Fruit fly (Drosophila melanogaster): ENCODE measurements around the gene CG14321.
A peak's percentile ranks its signal among the peaks of the same experiment; 100 is the strongest.

The CG14321 gene

dm6 chr3R:17703691-17704537 lies 29.5 kb upstream of the CG14321 start (continued):
- TF ChIP-seq CG11696 (GFP tag; IDR thresholded peaks at IDR 0.05) (peak; percentile 97), CG8281 (tag; optimal IDR thresholded peaks at IDR 0.05) (peak; percentile 91), CG11560 (tag; IDR thresholded peaks at IDR 0.05) (peak; percentile 93), fd102C (GFP tag; optimal IDR thresholded peaks at IDR 0.05) (peak; percentile 76), mam (GFP tag; optimal IDR thresholded peaks at IDR 0.05) (peak; percentile 99), CG10959 (GFP tag; IDR thresholded peaks at IDR 0.05) (peak; percentile 96), CG33557 (GFP tag; optimal IDR thresholded peaks at IDR 0.05) (peak; percentile 88), Jarid2 (GFP tag; optimal IDR thresholded peaks at IDR 0.05) (peak; percentile 93), CG17829 (tag; optimal IDR thresholded peaks at IDR 0.05) (peak; percentile 99), pita (GFP tag; optimal IDR thresholded peaks at IDR 0.05) (no peak), CG17568 (GFP tag; optimal IDR thresholded peaks at IDR 0.05) (peak; percentile 98), CG31388 (GFP tag; optimal IDR thresholded peaks at IDR 0.05) (peak; percentile 97), Atf-2 (GFP tag; optimal IDR thresholded peaks at IDR 0.05) (peak; percentile 99), CG12942 (GFP tag; optimal IDR thresholded peaks at IDR 0.05) (peak; percentile 99), CG1792 (GFP tag; optimal IDR thresholded peaks at IDR 0.05) (peak; percentile 98), CG1602 (GFP tag; optimal IDR thresholded peaks at IDR 0.05) (peak; percentile 99), CG33213 (GFP tag; optimal IDR thresholded peaks at IDR 0.05) (peak; percentile 99), CG12155 (GFP tag; optimal IDR thresholded peaks at IDR 0.05) (peak; percentile 98), exex (tag; optimal IDR thresholded peaks at IDR 0.05) (peak; percentile 88), Side (GFP tag; optimal IDR thresholded peaks at IDR 0.05) (peak; percentile 99), insv (GFP tag; optimal IDR thresholded peaks at IDR 0.05) (peak; percentile 68 to 72), CG11504 (tag; optimal IDR thresholded peaks at IDR 0.05) (peak; percentile 98), CG12769 (tag; optimal IDR thresholded peaks at IDR 0.05) (peak; percentile 99), Camta (GFP tag; optimal IDR thresholded peaks at IDR 0.05) (peak; percentile 99), CG9932 (GFP tag; IDR thresholded peaks at IDR 0.05) (peak; percentile 98), trh (GFP tag; optimal IDR thresholded peaks at IDR 0.05) (peak; percentile 99), CG2116 (GFP tag; optimal IDR thresholded peaks at IDR 0.05) (peak; percentile 91), ATbp (GFP tag; optimal IDR thresholded peaks at IDR 0.05) (peak; percentile 99), CG10565 (GFP tag; optimal IDR thresholded peaks at IDR 0.05) (peak; percentile 98), CG4617 (GFP tag; optimal IDR thresholded peaks at IDR 0.05; ENCODE audit: borderline replicate concordance) (peak; percentile 99), PHDP (tag; optimal IDR thresholded peaks at IDR 0.05) (peak; percentile 99), ssp (GFP tag; IDR thresholded peaks at IDR 0.05) (peak; percentile 94), CG7556 (GFP tag; optimal IDR thresholded peaks at IDR 0.05) (peak; percentile 99), Gug (GFP tag; IDR thresholded peaks at IDR 0.05) (peak; percentile 99), CG7357 (GFP tag; IDR thresholded peaks at IDR 0.05) (peak; percentile 96), Hsf (GFP tag; optimal IDR thresholded peaks at IDR 0.05) (peak; percentile 99), bowl (GFP tag; IDR thresholded peaks at IDR 0.05) (peak; percentile 97), Nf-YB (GFP tag; optimal IDR thresholded peaks at IDR 0.05) (peak; percentile 88), YL-1 (GFP tag; optimal IDR thresholded peaks at IDR 0.05) (peak; percentile 98), bcd (GFP tag; optimal IDR thresholded peaks at IDR 0.05) (peak; percentile 99), CG7987 (GFP tag; optimal IDR thresholded peaks at IDR 0.05) (peak; percentile 94), chm (GFP tag; IDR thresholded peaks at IDR 0.05) (peak; percentile 99), CG6791 (GFP tag; IDR thresholded peaks at IDR 0.05; ENCODE audit: partially characterized antibody) (no peak), CG10274 (GFP tag; optimal IDR thresholded peaks at IDR 0.05) (peak; percentile 93), Xrp1 (GFP tag; IDR thresholded peaks at IDR 0.05) (peak; percentile 99), Drgx (GFP tag; IDR thresholded peaks at IDR 0.05) (peak; percentile 100), Taf1 (GFP tag; IDR thresholded peaks at IDR 0.05) (peak; percentile 98), Fer1 (GFP tag; optimal IDR thresholded peaks at IDR 0.05) (peak; percentile 98), CG1024 (GFP tag; IDR thresholded peaks at IDR 0.05) (peak; percentile 97)
